Worm (Caenorhabditis elegans) whole organism, L3 larva: Measurements from ENCODE around the gene nhr-114.

Source experiments
- R02D3.7 ChIP-seq: fragments of 150-350 bp; optimal IDR thresholded peaks from 2 replicates; lab custom pipeline; 2014; ENCODE audit warnings: missing biosample characterization, missing genetic modification characterization
- ZK546.5 ChIP-seq: sonication (generic microtip); optimal IDR thresholded peaks from 2 replicates; lab custom pipeline; 2017; ENCODE audit warnings: missing biosample characterization, missing genetic modification characterization
- aly-2 ChIP-seq: fragments of 150-350 bp; optimal IDR thresholded peaks from 2 replicates; lab custom pipeline; 2014; ENCODE audit warnings: missing biosample characterization, missing genetic modification characterization
- daf-12 ChIP-seq: fragments of 150-350 bp; optimal IDR thresholded peaks from 2 replicates; lab custom pipeline; 2014; ENCODE audit warnings: missing biosample characterization, missing genetic modification reagents, missing genetic modification characterization
- elt-2 ChIP-seq: sonication (generic microtip); optimal IDR thresholded peaks from 2 replicates; lab custom pipeline; 2016; ENCODE audit warnings: missing genetic modification reagents, mild to moderate bottlenecking, missing genetic modification characterization, missing compliant biosample characterization
- fkh-10 ChIP-seq: sonication (generic microtip); optimal IDR thresholded peaks from 2 replicates; lab custom pipeline; 2017; ENCODE audit warnings: missing biosample characterization, missing genetic modification reagents, missing genetic modification characterization
- fos-1 ChIP-seq: fragments of 150-350 bp; optimal IDR thresholded peaks from 2 replicates; lab custom pipeline; 2014; ENCODE audit warnings: missing biosample characterization, missing genetic modification characterization
- lin-15B ChIP-seq: fragments of 150-350 bp; optimal IDR thresholded peaks from 2 replicates; lab custom pipeline; 2014; ENCODE audit warnings: missing biosample characterization, missing genetic modification characterization
- nhr-11 ChIP-seq: fragments of 150-350 bp; optimal IDR thresholded peaks from 2 replicates; lab custom pipeline; 2014; ENCODE audit warnings: missing biosample characterization, missing genetic modification characterization
- snpc-4 ChIP-seq: fragments of 150-350 bp; optimal IDR thresholded peaks from 2 replicates; lab custom pipeline; 2014; ENCODE audit warnings: missing biosample characterization, missing genetic modification characterization

DNA sequence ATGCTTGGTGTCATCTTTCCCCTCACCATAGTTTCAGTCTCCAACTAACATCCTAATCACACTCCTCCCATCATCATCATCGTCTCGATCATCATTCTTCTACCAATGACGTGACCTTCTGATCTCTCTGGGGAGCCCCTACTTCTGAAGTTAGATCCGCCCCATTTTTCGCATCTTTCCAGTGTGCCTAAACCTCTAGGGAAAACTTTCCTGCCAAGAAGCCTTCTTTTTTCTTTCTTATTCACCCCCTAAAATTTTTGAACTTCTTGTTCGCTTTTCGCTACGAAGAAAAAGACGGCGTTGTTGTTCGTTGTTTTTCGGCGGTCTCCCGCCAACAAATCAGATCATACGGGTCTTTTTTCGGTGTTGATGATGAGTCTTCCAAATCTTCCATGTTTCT lies 31.3 kb downstream of the nhr-114 start:
- TF ChIP-seq daf-12 (no peak), lin-15B (no peak), elt-2 (tag; lab: Kevin White, UChicago) (no peak), fkh-10 (GFP tag; lab: Kevin White, UChicago) (no peak), R02D3.7 (tag; lab: Kevin White, UChicago) (no peak), nhr-11 (tag; lab: Kevin White, UChicago) (no peak), aly-2 (tag; lab: Kevin White, UChicago) (no peak), snpc-4 (tag; lab: Kevin White, UChicago) (no peak), fos-1 (no peak), ZK546.5 (tag; lab: Kevin White, UChicago) (no peak)
